Worm (Caenorhabditis elegans): ENCODE data around the gene spot-1.

- TF ChIP-seq him-1 (tag; optimal IDR thresholded peaks at IDR 0.05) (no peak), W03F9.2 (tag; optimal IDR thresholded peaks at IDR 0.05) (no peak)
Observed at ce11 chrIII:7273718-7274117, 3.4 kb downstream of the spot-1 start.

All from whole organism, L4/young adult.